Fruit fly (Drosophila melanogaster): Measurements from ENCODE around the gene CG13639.

The CG13639 gene

dm6 chr3R:24870389-24871048 is 10.4 kb upstream of the CG13639 start, which contains the start of gene CycB3 (continued):
- TF ChIP-seq CG2202 (tag; optimal IDR thresholded peaks at IDR 0.05) (no peak), sens-2 (GFP tag; IDR thresholded peaks at IDR 0.05) (no peak), vvl (GFP tag; IDR thresholded peaks at IDR 0.05) (peak; percentile 64), CG5245 (GFP tag; optimal IDR thresholded peaks at IDR 0.05) (no peak), CG13123 (GFP tag; optimal IDR thresholded peaks at IDR 0.05) (no peak), sisA (GFP tag; IDR thresholded peaks at IDR 0.05) (no peak), ems (GFP tag; optimal IDR thresholded peaks at IDR 0.05) (no peak), Rfx (GFP tag; IDR thresholded peaks at IDR 0.05) (peak; percentile 55), Hsf (GFP tag; optimal IDR thresholded peaks at IDR 0.05) (peak; percentile 11), Dek (tag; optimal IDR thresholded peaks at IDR 0.05) (no peak), croc (GFP tag; conservative IDR thresholded peaks at IDR 0.05) (no peak), ara (GFP tag; IDR thresholded peaks at IDR 0.05) (no peak), usp (GFP tag; optimal IDR thresholded peaks at IDR 0.05) (no peak), CG7372 (GFP tag; IDR thresholded peaks at IDR 0.05) (no peak), ewg (GFP tag; optimal IDR thresholded peaks at IDR 0.05) (peak; percentile 22), slbo (GFP tag; IDR thresholded peaks at IDR 0.05) (no peak), Sox100B (GFP tag; optimal IDR thresholded peaks at IDR 0.05) (no peak), CG12744 (GFP tag; optimal IDR thresholded peaks at IDR 0.05) (no peak), H15 (GFP tag; IDR thresholded peaks at IDR 0.05) (no peak), trem (tag; optimal IDR thresholded peaks at IDR 0.05) (peak; percentile 79), zfh2 (GFP tag; optimal IDR thresholded peaks at IDR 0.05) (no peak), CG16779 (GFP tag; IDR thresholded peaks at IDR 0.05) (no peak), GATAe (GFP tag; conservative IDR thresholded peaks at IDR 0.05) (no peak), lbe (GFP tag; optimal IDR thresholded peaks at IDR 0.05) (no peak), HLH4C (GFP tag; IDR thresholded peaks at IDR 0.05; ENCODE audit: partially characterized antibody) (no peak), Six4 (GFP tag; optimal IDR thresholded peaks at IDR 0.05) (no peak), NfI (GFP tag; optimal IDR thresholded peaks at IDR 0.05) (peak; percentile 46), pzg (GFP tag; optimal IDR thresholded peaks at IDR 0.05) (peak; percentile 94), CG13624 (GFP tag; optimal IDR thresholded peaks at IDR 0.05) (no peak), Fer1 (GFP tag; optimal IDR thresholded peaks at IDR 0.05) (no peak), CG8944 (GFP tag; optimal IDR thresholded peaks at IDR 0.05) (no peak), schlank (tag; optimal IDR thresholded peaks at IDR 0.05) (peak; percentile 13), CG8281 (tag; optimal IDR thresholded peaks at IDR 0.05) (no peak), Hmx (GFP tag; optimal IDR thresholded peaks at IDR 0.05) (no peak), D (optimal IDR thresholded peaks at IDR 0.05) (no peak), D (GFP tag; optimal IDR thresholded peaks at IDR 0.05) (no peak), Dll (GFP tag; IDR thresholded peaks at IDR 0.05; ENCODE audit: partially characterized antibody) (no peak), CG18619 (GFP tag; optimal IDR thresholded peaks at IDR 0.05) (peak; percentile 26), CG32772 (GFP tag; IDR thresholded peaks at IDR 0.05) (no peak), CG2712 (tag; optimal IDR thresholded peaks at IDR 0.05) (peak; percentile 36), tup (GFP tag; optimal IDR thresholded peaks at IDR 0.05) (no peak), knrl (GFP tag; IDR thresholded peaks at IDR 0.05; ENCODE audit: partially characterized antibody) (peak; percentile 27; the same call in 1 of the 3 replicates), sens (GFP tag) (peak; percentile 75), MESR4 (GFP tag; optimal IDR thresholded peaks at IDR 0.05) (peak; percentile 64), Bdp1 (GFP tag; optimal IDR thresholded peaks at IDR 0.05) (peak; percentile 31), CG11723 (GFP tag; optimal IDR thresholded peaks at IDR 0.05) (peak; percentile 3), Hr51 (GFP tag; optimal IDR thresholded peaks at IDR 0.05) (no peak), CG17802 (tag; optimal IDR thresholded peaks at IDR 0.05) (no peak), CG3838 (GFP tag; optimal IDR thresholded peaks at IDR 0.05) (no peak), org-1 (GFP tag; optimal IDR thresholded peaks at IDR 0.05) (no peak), eyg (GFP tag; optimal IDR thresholded peaks at IDR 0.05) (no peak)
